Worm (Caenorhabditis elegans) whole organism, mixed stage, embryonic: ENCODE measurements around the gene sri-48.

ENCODE experiments used
- lin-13 ChIP-seq: fragments of 150-350 bp; optimal IDR thresholded peaks from 2 replicates; lab custom pipeline; 2014; ENCODE audit warnings: missing biosample characterization, missing genetic modification characterization
- lsy-2 ChIP-seq: fragments of 150-350 bp; optimal IDR thresholded peaks from 2 replicates; lab custom pipeline; 2014; ENCODE audit warnings: missing biosample characterization, missing genetic modification characterization
- nhr-2 ChIP-seq: fragments of 150-350 bp; optimal IDR thresholded peaks from 2 replicates; lab custom pipeline; 2014; ENCODE audit warnings: missing biosample characterization, missing genetic modification characterization
- nhr-237 ChIP-seq: fragments of 150-350 bp; optimal IDR thresholded peaks from 2 replicates; lab custom pipeline; 2014; ENCODE audit warnings: missing biosample characterization, missing genetic modification characterization
- nhr-28 ChIP-seq: fragments of 150-350 bp; optimal IDR thresholded peaks from 2 replicates; lab custom pipeline; 2014; ENCODE audit warnings: missing biosample characterization, missing genetic modification characterization
- sptf-1 ChIP-seq: sonication (generic microtip); optimal IDR thresholded peaks from 2 replicates; lab custom pipeline; 2017; ENCODE audit warnings: mild to moderate bottlenecking, missing genetic modification characterization, moderate library complexity, missing compliant biosample characterization
- unc-120 ChIP-seq: sonication (generic microtip); optimal IDR thresholded peaks from 2 replicates; lab custom pipeline; 2017; ENCODE audit warnings: missing genetic modification characterization, missing compliant biosample characterization; ENCODE audit not compliant: poor library complexity, severe bottlenecking
- unc-62 ChIP-seq: fragments of 150-350 bp; optimal IDR thresholded peaks from 2 replicates; lab custom pipeline; 2014; ENCODE audit warnings: missing biosample characterization, missing genetic modification reagents, missing genetic modification characterization

DNA sequence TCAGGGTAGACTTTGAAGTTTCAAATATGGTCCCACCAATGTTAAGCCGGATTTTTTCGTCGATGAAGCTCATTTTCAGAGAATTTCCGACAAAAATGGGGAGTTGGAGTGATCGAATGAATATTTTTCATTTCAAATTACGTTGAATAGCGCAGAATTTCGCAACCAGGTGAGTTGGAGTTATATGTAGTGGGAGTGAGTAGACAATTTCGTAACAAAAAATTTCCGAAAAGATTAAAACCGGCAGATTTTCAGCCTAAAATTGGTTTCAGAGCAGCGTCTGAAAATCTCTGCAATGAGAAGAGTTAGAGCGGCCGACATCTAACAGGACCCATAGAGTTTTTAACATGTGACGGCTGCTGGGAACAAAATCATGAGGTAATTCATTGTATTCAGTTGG lies 7.5 kb upstream of the sri-48 start, which contains the start of gene sdz-35:
- TF ChIP-seq unc-62 (GFP tag; lab: Kevin White, UChicago), result no peak
- no peak for TF ChIP-seq unc-120 (tag; lab: Kevin White, UChicago)
- no peak for TF ChIP-seq nhr-237 (tag; lab: Kevin White, UChicago)
- TF ChIP-seq sptf-1 (tag; lab: Kevin White, UChicago), result no peak
- no peak for TF ChIP-seq lsy-2 (tag; lab: Kevin White, UChicago)
- TF ChIP-seq nhr-2 (tag; lab: Kevin White, UChicago), result no peak
- TF ChIP-seq lin-13 (tag; lab: Kevin White, UChicago), result no peak
- TF ChIP-seq nhr-28, result no peak
